Fruit fly (Drosophila melanogaster) whole organism, embryonic: ENCODE results near the gene Grip75.

Experiments
- CG10654 ChIP-seq: fragments of 200-800 bp; sonication (Bioruptor generic); optimal IDR thresholded peaks from 2 replicates; lab custom pipeline; 2016; ENCODE audit warnings: missing biosample characterization, missing genetic modification characterization
- CG11247 ChIP-seq: fragments of 200-800 bp; sonication (Bioruptor generic); IDR thresholded peaks from 2 replicates; pipeline ENCODE4 v1.3.6; 2022; ENCODE audit warnings: missing biosample characterization, missing genetic modification characterization
- CG12236 ChIP-seq: fragments of 200-800 bp; sonication (Bioruptor generic); optimal IDR thresholded peaks from 2 replicates; lab custom pipeline; 2016; ENCODE audit warnings: missing biosample characterization, missing genetic modification characterization
- CG13123 ChIP-seq: fragments of 200-800 bp; sonication (Bioruptor generic); optimal IDR thresholded peaks from 2 replicates; lab custom pipeline; 2016; ENCODE audit warnings: missing biosample characterization, missing genetic modification characterization
- CG13296 ChIP-seq: fragments of 200-800 bp; sonication (Bioruptor generic); optimal IDR thresholded peaks from 3 replicates; lab custom pipeline; 2018; ENCODE audit warnings: missing biosample characterization, mild to moderate bottlenecking, missing genetic modification characterization
- CG14014 ChIP-seq: fragments of 200-800 bp; sonication (Bioruptor generic); IDR thresholded peaks from 2 replicates; pipeline ENCODE4 v1.3.6; 2022; ENCODE audit warnings: missing biosample characterization, missing genetic modification characterization
- CG15601 ChIP-seq: fragments of 200-800 bp; sonication (Bioruptor generic); optimal IDR thresholded peaks from 3 replicates; lab custom pipeline; 2019; ENCODE audit warnings: missing biosample characterization, mild to moderate bottlenecking, missing genetic modification characterization, moderate library complexity
- CG17328 ChIP-seq: fragments of 200-800 bp; sonication (Bioruptor generic); IDR thresholded peaks from 2 replicates; pipeline ENCODE4 v1.3.6; 2022; ENCODE audit warnings: missing biosample characterization, missing genetic modification characterization
- CG17359 ChIP-seq: fragments of 200-800 bp; sonication (Bioruptor generic); optimal IDR thresholded peaks from 3 replicates; lab custom pipeline; 2018; ENCODE audit warnings: missing biosample characterization, mild to moderate bottlenecking, missing genetic modification characterization, moderate library complexity
- CG17912 ChIP-seq: fragments of 200-800 bp; sonication (Bioruptor generic); optimal IDR thresholded peaks from 2 replicates; lab custom pipeline; 2018; ENCODE audit warnings: missing biosample characterization, mild to moderate bottlenecking, missing genetic modification characterization
- CG2129 ChIP-seq: fragments of 200-800 bp; sonication (Bioruptor generic); IDR thresholded peaks from 2 replicates; pipeline ENCODE4 v1.3.6; 2022; ENCODE audit warnings: missing biosample characterization, missing genetic modification characterization; ENCODE audit not compliant: partially characterized antibody
- CG2202 ChIP-seq: fragments of 200-800 bp; sonication (Bioruptor generic); optimal IDR thresholded peaks from 2 replicates; lab custom pipeline; 2018; ENCODE audit warnings: missing biosample characterization, mild to moderate bottlenecking, missing genetic modification characterization
- CG2889 ChIP-seq: fragments of 200-800 bp; sonication (Bioruptor generic); IDR thresholded peaks from 3 replicates; pipeline ENCODE4 v1.3.6; 2022; ENCODE audit warnings: missing biosample characterization, missing genetic modification characterization
- CG30020 ChIP-seq: fragments of 200-800 bp; optimal IDR thresholded peaks from 2 replicates; lab custom pipeline; 2019; ENCODE audit warnings: missing biosample characterization, mild to moderate bottlenecking, missing genetic modification characterization, moderate library complexity
- CG31365 ChIP-seq: fragments of 200-800 bp; sonication (Bioruptor generic); optimal IDR thresholded peaks from 2 replicates; lab custom pipeline; 2018; ENCODE audit warnings: missing biosample characterization, mild to moderate bottlenecking, missing genetic modification characterization
- CG33213 ChIP-seq: fragments of 200-800 bp; sonication (Bioruptor generic); optimal IDR thresholded peaks from 3 replicates; lab custom pipeline; 2016; ENCODE audit warnings: missing biosample characterization, missing genetic modification characterization
- CG34376 ChIP-seq: fragments of 200-800 bp; sonication (Bioruptor generic); optimal IDR thresholded peaks from 2 replicates; lab custom pipeline; 2018; ENCODE audit warnings: missing biosample characterization, mild to moderate bottlenecking, missing genetic modification characterization
- CG3847 ChIP-seq: fragments of 200-800 bp; sonication (Bioruptor generic); IDR thresholded peaks from 2 replicates; pipeline ENCODE4 v1.3.6; 2022; ENCODE audit warnings: missing biosample characterization, missing genetic modification characterization
- CG7786 ChIP-seq: fragments of 200-800 bp; sonication (Bioruptor generic); optimal IDR thresholded peaks from 2 replicates; lab custom pipeline; 2016; ENCODE audit warnings: missing biosample characterization, missing genetic modification characterization
- CG7987 ChIP-seq: fragments of 200-800 bp; sonication (Bioruptor generic); optimal IDR thresholded peaks from 2 replicates; lab custom pipeline; 2018; ENCODE audit warnings: missing biosample characterization, mild to moderate bottlenecking, missing genetic modification characterization, moderate library complexity
- D ChIP-seq, 2 experiments: fragments of 200-800 bp in 1 of 2; fragments of >200 bp in 1 of 2; sonication (Bioruptor generic) in 1 of 2; optimal IDR thresholded peaks; 2 replicates in 1 of 2; 3 replicates in 1 of 2; lab custom pipeline; 2017; ENCODE audit warnings: mild to moderate bottlenecking in 1 of 2, missing biosample characterization in 1 of 2, missing genetic modification characterization in 1 of 2, missing genetic modification reagents in 1 of 2
- D19A ChIP-seq: fragments of 200-800 bp; optimal IDR thresholded peaks from 3 replicates; lab custom pipeline; 2019; ENCODE audit warnings: missing biosample characterization, mild to moderate bottlenecking, missing genetic modification characterization, moderate library complexity
- Elba2 ChIP-seq: fragments of 200-800 bp; sonication (Bioruptor generic); optimal IDR thresholded peaks from 3 replicates; lab custom pipeline; 2016; ENCODE audit warnings: missing biosample characterization, missing genetic modification characterization
- Hey ChIP-seq: fragments of 200-800 bp; sonication (Bioruptor generic); optimal IDR thresholded peaks from 3 replicates; lab custom pipeline; 2018; ENCODE audit warnings: missing biosample characterization, mild to moderate bottlenecking, missing genetic modification characterization
- Hsf ChIP-seq: fragments of 200-800 bp; sonication (Bioruptor generic); optimal IDR thresholded peaks from 3 replicates; lab custom pipeline; 2016; ENCODE audit warnings: missing biosample characterization, missing genetic modification characterization
- Ssrp ChIP-seq: fragments of 200-800 bp; sonication (Bioruptor generic); optimal IDR thresholded peaks from 2 replicates; lab custom pipeline; 2018; ENCODE audit warnings: missing biosample characterization, mild to moderate bottlenecking, missing genetic modification characterization, moderate library complexity
- ase ChIP-seq: fragments of 200-800 bp; sonication (Bioruptor generic); IDR thresholded peaks from 3 replicates; pipeline ENCODE4 v1.3.6; 2022; ENCODE audit warnings: missing biosample characterization, missing genetic modification characterization
- dan ChIP-seq: fragments of 200-800 bp; sonication (Bioruptor generic); IDR thresholded peaks from 2 replicates; pipeline ENCODE4 v1.3.6; 2022; ENCODE audit warnings: missing biosample characterization, missing genetic modification characterization
- exex ChIP-seq: fragments of 200-800 bp; sonication (Bioruptor generic); optimal IDR thresholded peaks from 4 replicates; lab custom pipeline; 2018; ENCODE audit warnings: missing biosample characterization, mild to moderate bottlenecking, missing genetic modification characterization, moderate library complexity
- gfzf ChIP-seq: fragments of 200-800 bp; sonication (Bioruptor generic); optimal IDR thresholded peaks from 2 replicates; lab custom pipeline; 2016; ENCODE audit warnings: missing biosample characterization, mild to moderate bottlenecking, missing genetic modification characterization, moderate library complexity
- kay ChIP-seq: fragments of 200-800 bp; sonication (Bioruptor generic); optimal IDR thresholded peaks from 2 replicates; lab custom pipeline; 2016; ENCODE audit warnings: missing biosample characterization, missing genetic modification characterization
- knrl ChIP-seq: fragments of 200-800 bp; sonication (Bioruptor generic); IDR thresholded peaks from 3 replicates; pipeline ENCODE4 v1.3.6; 2022; ENCODE audit warnings: missing biosample characterization, missing genetic modification characterization; ENCODE audit not compliant: partially characterized antibody
- mirr ChIP-seq: fragments of 200-800 bp; sonication (Bioruptor generic); optimal IDR thresholded peaks from 3 replicates; lab custom pipeline; 2018; ENCODE audit warnings: missing biosample characterization, mild to moderate bottlenecking, missing genetic modification characterization
- p53 ChIP-seq: fragments of 200-800 bp; sonication (Bioruptor generic); optimal IDR thresholded peaks from 2 replicates; lab custom pipeline; 2016; ENCODE audit warnings: missing biosample characterization, missing genetic modification characterization
- repo ChIP-seq: fragments of 200-800 bp; sonication (Bioruptor generic); optimal IDR thresholded peaks from 2 replicates; lab custom pipeline; 2016; ENCODE audit warnings: missing biosample characterization, missing genetic modification characterization
- ro ChIP-seq: fragments of 200-800 bp; sonication (Bioruptor generic); IDR thresholded peaks from 2 replicates; pipeline ENCODE4 v1.3.6; 2022; ENCODE audit warnings: missing biosample characterization, missing genetic modification characterization
- schlank ChIP-seq: fragments of 200-800 bp; sonication (Bioruptor generic); optimal IDR thresholded peaks from 2 replicates; lab custom pipeline; 2018; ENCODE audit warnings: missing biosample characterization, mild to moderate bottlenecking, missing genetic modification characterization
- seq ChIP-seq: fragments of 200-800 bp; sonication (Bioruptor generic); IDR thresholded peaks from 2 replicates; pipeline ENCODE4 v1.3.6; 2022; ENCODE audit warnings: missing biosample characterization, missing genetic modification characterization
- sima ChIP-seq: fragments of 200-800 bp; sonication (Bioruptor generic); optimal IDR thresholded peaks from 2 replicates; lab custom pipeline; 2016; ENCODE audit warnings: missing biosample characterization, missing genetic modification characterization
- so ChIP-seq: fragments of 200-800 bp; sonication (Bioruptor generic); IDR thresholded peaks from 3 replicates; pipeline ENCODE4 v1.3.6; 2022; ENCODE audit warnings: missing biosample characterization, missing genetic modification characterization
- ssp ChIP-seq: fragments of 200-800 bp; sonication (Bioruptor generic); IDR thresholded peaks from 2 replicates; pipeline ENCODE4 v1.3.6; 2022; ENCODE audit warnings: missing biosample characterization, missing genetic modification characterization
- tin ChIP-seq: fragments of 200-800 bp; sonication (Bioruptor generic); optimal IDR thresholded peaks from 3 replicates; lab custom pipeline; 2016; ENCODE audit warnings: missing biosample characterization, missing genetic modification characterization
- tio ChIP-seq: fragments of 200-800 bp; sonication (Bioruptor generic); optimal IDR thresholded peaks from 2 replicates; lab custom pipeline; 2017; ENCODE audit warnings: missing biosample characterization, missing genetic modification characterization, inconsistent platforms
- tna ChIP-seq: fragments of 200-800 bp; sonication (Bioruptor generic); IDR thresholded peaks from 2 replicates; pipeline ENCODE4 v1.3.6; 2022; ENCODE audit warnings: missing biosample characterization, missing genetic modification characterization; ENCODE audit not compliant: partially characterized antibody
- toy ChIP-seq: fragments of 200-800 bp; sonication (Bioruptor generic); IDR thresholded peaks from 2 replicates; pipeline ENCODE4 v1.3.6; 2022; ENCODE audit warnings: missing biosample characterization, missing genetic modification characterization
- ttk ChIP-seq: fragments of 200-800 bp; sonication (Bioruptor generic); IDR thresholded peaks from 2 replicates; pipeline ENCODE4 v2.1.2; 2022; ENCODE audit warnings: missing biosample characterization, missing genetic modification characterization
- vnd ChIP-seq: fragments of 200-800 bp; sonication (Bioruptor generic); IDR thresholded peaks from 3 replicates; pipeline ENCODE4 v1.3.6; 2022; ENCODE audit warnings: missing biosample characterization, missing genetic modification characterization; ENCODE audit not compliant: partially characterized antibody
- wdn ChIP-seq: fragments of 200-800 bp; sonication (Bioruptor generic); IDR thresholded peaks from 2 replicates; pipeline ENCODE4 v1.3.6; 2022; ENCODE audit warnings: missing biosample characterization, missing genetic modification characterization
- wek ChIP-seq: fragments of 200-800 bp; sonication (Bioruptor generic); optimal IDR thresholded peaks from 3 replicates; lab custom pipeline; 2018; ENCODE audit warnings: missing biosample characterization, mild to moderate bottlenecking, missing genetic modification characterization, moderate library complexity
- z ChIP-seq: fragments of 200-800 bp; sonication (Bioruptor generic); IDR thresholded peaks from 3 replicates; pipeline ENCODE4 v1.3.6; 2022; ENCODE audit warnings: missing biosample characterization, missing genetic modification characterization
- zen ChIP-seq: fragments of 200-800 bp; sonication (Bioruptor generic); optimal IDR thresholded peaks from 3 replicates; lab custom pipeline; 2018; ENCODE audit warnings: missing biosample characterization, mild to moderate bottlenecking, missing genetic modification characterization, moderate library complexity

The Grip75 gene

DNA sequence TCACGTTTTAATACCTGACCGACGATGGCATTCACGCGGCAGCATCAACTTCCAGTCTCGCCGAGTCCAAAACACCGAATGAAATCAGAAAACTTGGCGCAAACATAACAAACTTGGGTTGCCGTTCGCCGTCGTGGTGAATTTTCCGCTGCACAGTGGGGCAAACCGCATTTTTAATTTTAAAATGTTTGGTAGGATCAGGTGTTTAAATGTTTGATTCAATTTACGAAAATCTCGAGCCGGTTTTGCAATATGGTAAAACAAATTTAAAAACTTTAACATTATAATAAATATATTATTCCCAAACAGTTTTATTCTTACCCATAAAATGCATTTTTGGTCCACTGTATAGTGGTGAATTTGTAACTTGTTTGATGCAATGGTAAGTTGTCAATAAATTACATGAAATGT is 8.8 kb upstream of the Grip75 start, which contains the start of gene RluA-1 (continued):
- TF ChIP-seq CG2202 (tag; lab: Kevin White, UChicago) (peak; percentile 99), dan (peak; percentile 97), knrl (peak; percentile 71), vnd (no peak; the same call in 1 of the 3 replicates), ttk (GFP tag; lab: Robert Waterston, UW) (peak; percentile 99), CG2129 (GFP tag; lab: Robert Waterston, UW) (no peak), CG11247 (peak; percentile 99), ro (peak; percentile 99), CG13296 (GFP tag; lab: Kevin White, UChicago) (peak; percentile 99), CG2889 (peak; percentile 98), ase (peak; percentile 99), CG3847 (GFP tag; lab: Robert Waterston, UW) (peak; percentile 99), tna (GFP tag; lab: Robert Waterston, UW) (peak; percentile 76), CG10654 (GFP tag; lab: Kevin White, UChicago) (peak; percentile 98), wek (GFP tag; lab: Kevin White, UChicago) (peak; percentile 96), CG30020 (tag; lab: Kevin White, UChicago) (peak; percentile 89), schlank (tag; lab: Kevin White, UChicago) (peak; percentile 96), wdn (GFP tag; lab: Robert Waterston, UW) (peak; percentile 99), z (GFP tag; lab: Robert Waterston, UW) (peak; percentile 86), so (GFP tag; lab: Robert Waterston, UW) (peak; percentile 97), gfzf (GFP tag; lab: Kevin White, UChicago) (peak; percentile 4), CG34376 (peak; percentile 97), Elba2 (peak; percentile 94), D19A (tag; lab: Kevin White, UChicago) (peak; percentile 95), zen (tag; lab: Kevin White, UChicago) (peak; percentile 100), CG33213 (peak; percentile 96), CG15601 (tag; lab: Kevin White, UChicago) (peak; percentile 99), CG17912 (GFP tag; lab: Kevin White, UChicago) (peak; percentile 98), CG17328 (GFP tag; lab: Robert Waterston, UW) (peak; percentile 100), D (optimal IDR thresholded peaks at IDR 0.05; lab: Kevin White, UChicago) (no peak), D (GFP tag; optimal IDR thresholded peaks at IDR 0.05; lab: Kevin White, UChicago) (peak; percentile 99), Ssrp (peak; percentile 100), CG7987 (GFP tag; lab: Kevin White, UChicago) (peak; percentile 97), mirr (GFP tag; lab: Kevin White, UChicago) (peak; percentile 97), sima (GFP tag; lab: Kevin White, UChicago) (peak; percentile 52), Hsf (GFP tag; lab: Kevin White, UChicago) (peak; percentile 98), CG14014 (GFP tag; lab: Robert Waterston, UW) (peak; percentile 99), Hey (tag; lab: Kevin White, UChicago) (peak; percentile 89), CG31365 (tag; lab: Kevin White, UChicago) (peak; percentile 92), CG12236 (GFP tag; lab: Kevin White, UChicago) (peak; percentile 86), CG7786 (peak; percentile 87), toy (peak; percentile 98), tio (peak; percentile 98), kay (GFP tag; lab: Kevin White, UChicago) (peak; percentile 86), ssp (GFP tag; lab: Robert Waterston, UW) (peak; percentile 95), p53 (GFP tag; lab: Kevin White, UChicago) (peak; percentile 64), CG17359 (tag; lab: Kevin White, UChicago) (peak; percentile 100), exex (peak; percentile 92), tin (GFP tag; lab: Kevin White, UChicago) (peak; percentile 99), repo (GFP tag; lab: Kevin White, UChicago) (peak; percentile 75), CG13123 (GFP tag; lab: Kevin White, UChicago) (peak; percentile 98), seq (peak; percentile 100)
